Fruit fly (Drosophila melanogaster) whole organism, adult: ENCODE measurements around the gene cic.

ENCODE experiments used
- CG12768 ChIP-seq: fragments of 200-800 bp; sonication (Bioruptor generic); optimal IDR thresholded peaks from 2 replicates; lab custom pipeline; 2017; ENCODE audit warnings: missing biosample characterization, missing genetic modification characterization, mild to moderate bottlenecking, moderate library complexity, missing genetic modification reagents
- CG14711 ChIP-seq: fragments of 200-800 bp; sonication (Bioruptor generic); optimal IDR thresholded peaks from 2 replicates; lab custom pipeline; 2018; ENCODE audit warnings: missing biosample characterization, mild to moderate bottlenecking, missing genetic modification characterization, moderate library complexity
- Crg-1 ChIP-seq: fragments of 200-800 bp; sonication (Bioruptor generic); optimal IDR thresholded peaks from 2 replicates; lab custom pipeline; 2016; ENCODE audit warnings: missing biosample characterization, missing genetic modification characterization
- kay ChIP-seq: fragments of 200-800 bp; sonication (Bioruptor generic); peaks from one replicate; lab custom pipeline; 2016; ENCODE audit warnings: missing biosample characterization, missing genetic modification characterization, borderline replicate concordance
- tj ChIP-seq: fragments of 200-800 bp; sonication (Bioruptor generic); optimal IDR thresholded peaks from 3 replicates; lab custom pipeline; 2017; ENCODE audit warnings: missing biosample characterization, mild to moderate bottlenecking, missing genetic modification characterization, moderate library complexity

- no peak for TF ChIP-seq Crg-1 (GFP tag; lab: Kevin White, UChicago)
- TF ChIP-seq CG14711, result no peak
- no peak for TF ChIP-seq tj (GFP tag; lab: Kevin White, UChicago)
- TF ChIP-seq kay (GFP tag; lab: Kevin White, UChicago), result no peak
- no peak for TF ChIP-seq CG12768 (GFP tag; lab: Kevin White, UChicago)
Observed at dm6 chr3R:20273568-20273967, 21.0 kb downstream of the cic start.
